Worm (Caenorhabditis elegans) whole organism, L2 larva: Measurements from ENCODE around the gene F41C3.2.

ENCODE experiments used
- C34F6.9 ChIP-seq: fragments of 150-350 bp; optimal IDR thresholded peaks from 2 replicates; lab custom pipeline; 2014; ENCODE audit warnings: missing biosample characterization, missing genetic modification characterization
- F13H6.1 ChIP-seq: sonication (generic microtip); optimal IDR thresholded peaks from 2 replicates; lab custom pipeline; 2016; ENCODE audit warnings: missing genetic modification characterization, missing compliant biosample characterization
- R02D3.7 ChIP-seq: fragments of 150-350 bp; optimal IDR thresholded peaks from 2 replicates; lab custom pipeline; 2014; ENCODE audit warnings: missing biosample characterization, missing genetic modification characterization
- aly-2 ChIP-seq: fragments of 150-350 bp; optimal IDR thresholded peaks from 2 replicates; lab custom pipeline; 2014; ENCODE audit warnings: missing biosample characterization, missing genetic modification characterization
- ama-1 ChIP-seq: fragments of 150-350 bp; optimal IDR thresholded peaks from 2 replicates; lab custom pipeline; 2018; ENCODE audit warnings: inconsistent platforms
- blmp-1 ChIP-seq: sonication (generic microtip); optimal IDR thresholded peaks from 2 replicates; lab custom pipeline; 2017; ENCODE audit warnings: missing genetic modification characterization, mild to moderate bottlenecking, missing compliant biosample characterization, antibody characterized with exemption, moderate library complexity; ENCODE audit not compliant: insufficient read depth
- ceh-16 ChIP-seq: fragments of 150-350 bp; optimal IDR thresholded peaks from 2 replicates; lab custom pipeline; 2014; ENCODE audit warnings: missing biosample characterization, missing genetic modification characterization
- crh-2 ChIP-seq: sonication (generic microtip); optimal IDR thresholded peaks from 2 replicates; lab custom pipeline; 2017; ENCODE audit warnings: missing biosample characterization, missing genetic modification characterization
- dmd-4 ChIP-seq: sonication (generic microtip); optimal IDR thresholded peaks from 2 replicates; lab custom pipeline; 2017; ENCODE audit warnings: missing biosample characterization, missing genetic modification characterization
- egl-27 ChIP-seq: sonication (generic microtip); optimal IDR thresholded peaks from 3 replicates; lab custom pipeline; 2017; ENCODE audit warnings: missing biosample characterization, missing genetic modification reagents, missing genetic modification characterization
- elt-3 ChIP-seq: sonication (generic microtip); optimal IDR thresholded peaks from 2 replicates; lab custom pipeline; 2017; ENCODE audit warnings: missing biosample characterization, missing genetic modification characterization
- lin-39 ChIP-seq: fragments of 150-350 bp; optimal IDR thresholded peaks from 2 replicates; lab custom pipeline; 2014; ENCODE audit warnings: missing biosample characterization, missing genetic modification reagents, missing genetic modification characterization
- mab-5 ChIP-seq: fragments of 150-350 bp; optimal IDR thresholded peaks from 2 replicates; lab custom pipeline; 2014; ENCODE audit warnings: missing biosample characterization, missing genetic modification characterization
- mdl-1 ChIP-seq, 2 experiments: fragments of 150-350 bp in 1 of 2; sonication (generic microtip) in 1 of 2; optimal IDR thresholded peaks; 2 replicates each; lab custom pipeline; 2017; ENCODE audit warnings: missing biosample characterization in 2 of 2, missing genetic modification characterization in 2 of 2
- nhr-10 ChIP-seq: sonication (generic microtip); optimal IDR thresholded peaks from 2 replicates; lab custom pipeline; 2017; ENCODE audit warnings: missing biosample characterization, missing genetic modification characterization
- nhr-11 ChIP-seq: fragments of 150-350 bp; optimal IDR thresholded peaks from 2 replicates; lab custom pipeline; 2014; ENCODE audit warnings: missing biosample characterization, missing genetic modification characterization
- nhr-12 ChIP-seq: fragments of 150-350 bp; optimal IDR thresholded peaks from 2 replicates; lab custom pipeline; 2014; ENCODE audit warnings: missing biosample characterization, missing genetic modification characterization
- nhr-21 ChIP-seq: fragments of 150-350 bp; optimal IDR thresholded peaks from 2 replicates; lab custom pipeline; 2014; ENCODE audit warnings: missing biosample characterization, missing genetic modification characterization
- nhr-237 ChIP-seq: fragments of 150-350 bp; optimal IDR thresholded peaks from 2 replicates; lab custom pipeline; 2014; ENCODE audit warnings: missing biosample characterization, missing genetic modification characterization
- nhr-6 ChIP-seq: fragments of 150-350 bp; optimal IDR thresholded peaks from 2 replicates; lab custom pipeline; 2014; ENCODE audit warnings: missing biosample characterization, missing genetic modification characterization
- nhr-77 ChIP-seq: fragments of 150-350 bp; optimal IDR thresholded peaks from 2 replicates; lab custom pipeline; 2014; ENCODE audit warnings: missing biosample characterization, missing genetic modification characterization
- peb-1 ChIP-seq: fragments of 150-350 bp; optimal IDR thresholded peaks from 2 replicates; lab custom pipeline; 2014; ENCODE audit warnings: missing biosample characterization, missing genetic modification characterization
- sem-4 ChIP-seq: fragments of 150-350 bp; optimal IDR thresholded peaks from 2 replicates; lab custom pipeline; 2014; ENCODE audit warnings: missing biosample characterization, missing genetic modification reagents, missing genetic modification characterization
- skn-1 ChIP-seq: sonication (generic microtip); optimal IDR thresholded peaks from 2 replicates; lab custom pipeline; 2017; ENCODE audit warnings: missing biosample characterization, missing genetic modification characterization
- sma-3 ChIP-seq: sonication (generic microtip); optimal IDR thresholded peaks from 2 replicates; lab custom pipeline; 2016; ENCODE audit warnings: missing genetic modification reagents, missing genetic modification characterization, missing compliant biosample characterization
- sma-9 ChIP-seq, 2 experiments: fragments of 150-350 bp in 1 of 2; sonication (generic microtip) in 1 of 2; optimal IDR thresholded peaks; 2 replicates each; lab custom pipeline; 2014 to 2016; ENCODE audit warnings: missing genetic modification characterization in 2 of 2, mild to moderate bottlenecking in 1 of 2, missing biosample characterization in 1 of 2, missing compliant biosample characterization in 1 of 2, missing genetic modification reagents in 1 of 2, moderate library complexity in 1 of 2
- snpc-4 ChIP-seq: fragments of 150-350 bp; optimal IDR thresholded peaks from 2 replicates; lab custom pipeline; 2014; ENCODE audit warnings: missing biosample characterization, missing genetic modification characterization
- unc-39 ChIP-seq: fragments of 150-350 bp; optimal IDR thresholded peaks from 2 replicates; lab custom pipeline; 2014; ENCODE audit warnings: missing biosample characterization, missing genetic modification characterization
- unc-55 ChIP-seq: fragments of 150-350 bp; sonication (generic microtip); optimal IDR thresholded peaks from 3 replicates; lab custom pipeline; 2014; ENCODE audit warnings: missing biosample characterization, missing genetic modification reagents, missing genetic modification characterization
- unc-62 ChIP-seq: fragments of 150-350 bp; optimal IDR thresholded peaks from 2 replicates; lab custom pipeline; 2014; ENCODE audit warnings: missing biosample characterization, missing genetic modification reagents, missing genetic modification characterization
- ztf-1 ChIP-seq: fragments of 200-800 bp; sonication (Bioruptor generic); conservative IDR thresholded peaks from 2 replicates; pipeline ENCODE4 v1.3.6; 2022; ENCODE audit warnings: missing genetic modification characterization, missing compliant biosample characterization
- ztf-4 ChIP-seq: fragments of 150-350 bp; optimal IDR thresholded peaks from 2 replicates; lab custom pipeline; 2014; ENCODE audit warnings: missing biosample characterization, missing genetic modification characterization

The F41C3.2 gene

DNA sequence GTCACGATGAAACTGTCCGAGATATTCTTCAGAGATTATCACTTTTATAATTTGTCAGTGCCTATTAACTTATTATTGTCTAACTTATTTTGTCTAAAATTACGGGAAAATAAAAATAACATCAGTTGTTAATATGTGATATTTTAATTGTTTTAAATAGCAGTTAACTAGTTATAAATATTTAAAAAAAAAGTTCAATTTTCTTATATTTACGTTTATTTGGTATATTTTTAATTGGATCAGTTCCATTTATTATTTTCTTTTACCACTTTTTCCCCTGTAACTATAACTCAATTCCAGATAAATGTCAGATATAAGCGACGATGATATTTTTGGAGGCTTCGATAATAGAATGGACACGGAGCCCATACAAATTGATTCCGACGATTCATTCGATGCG, 45.7 kb downstream of the F41C3.2 start, which contains the start of gene C33F10.4:
C33F10.4 (plus strand) TSS at position 301 of the 400 bp plus-strand sequence.
- TF ChIP-seq sem-4 (tag; lab: Kevin White, UChicago) (no peak), F13H6.1 (tag; lab: Kevin White, UChicago) (no peak), ztf-1 (GFP tag; lab: Robert Waterston, UW) (no peak), nhr-12 (tag; lab: Kevin White, UChicago) (no peak), egl-27 (no peak), dmd-4 (tag; lab: Kevin White, UChicago) (no peak), nhr-10 (tag; lab: Kevin White, UChicago) (no peak), aly-2 (tag; lab: Kevin White, UChicago) (no peak), nhr-237 (no peak), unc-62 (no peak), lin-39 (tag; lab: Kevin White, UChicago) (no peak), elt-3 (tag; lab: Kevin White, UChicago) (no peak), ztf-4 (no peak), ceh-16 (tag; lab: Kevin White, UChicago) (no peak), nhr-11 (no peak), nhr-77 (tag; lab: Kevin White, UChicago) (no peak), unc-55 (no peak), unc-39 (tag; lab: Kevin White, UChicago) (no peak), sma-3 (no peak), ama-1 (lab: Kevin White, UChicago) (no peak)

DNA sequence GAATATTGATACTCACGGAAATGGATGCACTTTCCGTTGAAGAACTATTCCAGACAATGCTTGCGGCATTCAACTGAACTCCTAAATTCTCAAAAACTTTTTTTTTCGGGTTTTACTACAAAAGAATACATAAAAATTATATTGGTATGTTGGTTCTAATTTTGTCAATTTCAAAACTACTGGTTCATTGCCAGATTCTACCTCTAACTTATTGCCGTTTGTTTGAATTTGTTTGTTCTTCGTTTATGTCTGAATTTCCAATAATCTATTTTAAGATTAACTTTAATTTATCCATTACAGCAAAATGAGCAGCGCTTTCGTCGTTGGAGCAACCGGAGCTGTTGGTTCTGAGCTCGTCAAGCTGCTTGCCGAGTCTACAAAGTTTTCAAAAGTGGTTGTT, 47.3 kb downstream of the F41C3.2 start, which contains the start of gene C33F10.14:
C33F10.14 (plus strand) TSS at position 301 of the 400 bp plus-strand sequence.
- no peak for TF ChIP-seq snpc-4 (tag; lab: Kevin White, UChicago)
- TF ChIP-seq nhr-10 (tag; lab: Kevin White, UChicago) = no peak
- no peak for TF ChIP-seq R02D3.7 (tag; lab: Kevin White, UChicago)
- no peak for TF ChIP-seq skn-1 (tag; lab: Kevin White, UChicago)
- no peak for TF ChIP-seq aly-2 (tag; lab: Kevin White, UChicago)
- TF ChIP-seq mab-5 = no peak
- TF ChIP-seq crh-2 (tag; lab: Kevin White, UChicago) = no peak
- TF ChIP-seq nhr-12 (tag; lab: Kevin White, UChicago) = no peak
- TF ChIP-seq dmd-4 (tag; lab: Kevin White, UChicago) = no peak
- TF ChIP-seq nhr-77 (tag; lab: Kevin White, UChicago) = no peak
- TF ChIP-seq nhr-237 = no peak
- no peak for TF ChIP-seq ztf-4
- TF ChIP-seq mdl-1 (tag; optimal IDR thresholded peaks at IDR 0.05; lab: Kevin White, UChicago) = no peak
- no peak for TF ChIP-seq sma-3
- no peak for TF ChIP-seq C34F6.9 (tag; lab: Kevin White, UChicago)
- TF ChIP-seq peb-1 (tag; lab: Kevin White, UChicago) = no peak
- TF ChIP-seq, all 48 proteins: peak for 0

DNA sequence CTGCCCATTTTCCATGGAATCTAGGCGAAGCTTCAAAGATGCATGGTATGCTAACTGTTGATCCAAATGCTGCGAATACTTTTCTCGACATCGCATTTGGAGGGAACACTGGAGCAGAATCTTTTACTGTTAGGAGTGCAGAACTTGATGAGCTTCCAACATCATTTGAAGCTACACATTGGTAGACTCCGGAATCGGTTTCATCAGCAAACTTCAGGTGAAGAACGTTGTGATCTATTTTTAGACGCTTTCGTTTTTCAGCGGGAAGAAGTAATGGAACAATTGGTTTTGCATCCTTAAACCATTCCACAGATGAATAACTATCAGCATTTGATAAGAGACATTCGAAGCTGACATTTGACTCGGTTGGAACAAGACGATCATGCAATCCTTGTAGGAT, 50.8 kb downstream of the F41C3.2 start:
- TF ChIP-seq mab-5 (no peak), mdl-1 (tag; optimal IDR thresholded peaks at IDR 0.05; lab: Kevin White, UChicago) (no peak), skn-1 (tag; lab: Kevin White, UChicago) (no peak), nhr-237 (no peak), blmp-1 (no peak), nhr-11 (no peak), nhr-10 (tag; lab: Kevin White, UChicago) (no peak), ztf-1 (GFP tag; lab: Robert Waterston, UW) (no peak), nhr-6 (tag; lab: Kevin White, UChicago) (no peak), ama-1 (lab: Kevin White, UChicago) (no peak), nhr-21 (tag; lab: Kevin White, UChicago) (no peak), sma-9 (GFP tag; optimal IDR thresholded peaks at IDR 0.05; lab: Kevin White, UChicago) (no peak), sma-9 (tag; optimal IDR thresholded peaks at IDR 0.05; lab: Kevin White, UChicago) (no peak), sma-3 (no peak), ceh-16 (tag; lab: Kevin White, UChicago) (no peak)
